Fruit fly (Drosophila melanogaster) whole organism, embryonic: Measurements from ENCODE around the gene Ir68b.

ENCODE experiments used
- Antp ChIP-seq: fragments of 200-800 bp; sonication (Bioruptor generic); optimal IDR thresholded peaks from 3 replicates; lab custom pipeline; 2016; ENCODE audit warnings: missing biosample characterization, missing genetic modification characterization
- Asciz ChIP-seq: fragments of 200-800 bp; sonication (Bioruptor generic); optimal IDR thresholded peaks from 2 replicates; lab custom pipeline; 2017; ENCODE audit warnings: missing biosample characterization, mild to moderate bottlenecking, missing genetic modification characterization, missing genetic modification reagents
- Atf3 ChIP-seq: fragments of 200-800 bp; sonication (Bioruptor generic); optimal IDR thresholded peaks from 3 replicates; lab custom pipeline; 2016; ENCODE audit warnings: missing biosample characterization, missing genetic modification characterization
- Awh ChIP-seq: fragments of 200-800 bp; sonication (Bioruptor generic); IDR thresholded peaks from 2 replicates; pipeline ENCODE4, ENCODE4 v1.3.6; 2022; ENCODE audit warnings: missing biosample characterization, missing genetic modification characterization
- B-H2 ChIP-seq: fragments of 200-800 bp; sonication (Bioruptor generic); optimal IDR thresholded peaks from 2 replicates; lab custom pipeline; 2018; ENCODE audit warnings: missing biosample characterization, mild to moderate bottlenecking, missing genetic modification characterization
- CG10565 ChIP-seq: fragments of 200-800 bp; sonication (Bioruptor generic); optimal IDR thresholded peaks from 3 replicates; lab custom pipeline; 2016; ENCODE audit warnings: missing biosample characterization, mild to moderate bottlenecking, missing genetic modification characterization
- CG11560 ChIP-seq: fragments of 200-800 bp; sonication (Bioruptor generic); IDR thresholded peaks from 3 replicates; pipeline ENCODE4 v1.3.6; 2022; ENCODE audit warnings: missing biosample characterization, missing genetic modification characterization
- CG12236 ChIP-seq: fragments of 200-800 bp; sonication (Bioruptor generic); optimal IDR thresholded peaks from 2 replicates; lab custom pipeline; 2016; ENCODE audit warnings: missing biosample characterization, missing genetic modification characterization
- CG12299 ChIP-seq: fragments of 200-800 bp; sonication (Bioruptor generic); optimal IDR thresholded peaks from 2 replicates; lab custom pipeline; 2018; ENCODE audit warnings: missing biosample characterization, mild to moderate bottlenecking, missing genetic modification characterization
- CG12942 ChIP-seq: fragments of 200-800 bp; sonication (Bioruptor generic); optimal IDR thresholded peaks from 3 replicates; lab custom pipeline; 2016; ENCODE audit warnings: missing biosample characterization, missing genetic modification characterization
- CG15601 ChIP-seq: fragments of 200-800 bp; sonication (Bioruptor generic); optimal IDR thresholded peaks from 3 replicates; lab custom pipeline; 2019; ENCODE audit warnings: missing biosample characterization, mild to moderate bottlenecking, missing genetic modification characterization, moderate library complexity
- CG16863 ChIP-seq: fragments of 200-800 bp; sonication (Bioruptor generic); optimal IDR thresholded peaks from 3 replicates; lab custom pipeline; 2016; ENCODE audit warnings: missing biosample characterization, missing genetic modification characterization
- CG17359 ChIP-seq: fragments of 200-800 bp; sonication (Bioruptor generic); optimal IDR thresholded peaks from 3 replicates; lab custom pipeline; 2018; ENCODE audit warnings: missing biosample characterization, mild to moderate bottlenecking, missing genetic modification characterization, moderate library complexity
- CG18262 ChIP-seq: fragments of 200-800 bp; optimal IDR thresholded peaks from 3 replicates; lab custom pipeline; 2019; ENCODE audit warnings: missing biosample characterization, mild to moderate bottlenecking, missing genetic modification characterization, moderate library complexity
- CG1832 ChIP-seq: fragments of 200-800 bp; sonication (Bioruptor generic); optimal IDR thresholded peaks from 2 replicates; lab custom pipeline; 2017; ENCODE audit warnings: missing biosample characterization, mild to moderate bottlenecking, missing genetic modification characterization, inconsistent platforms
- CG18476 ChIP-seq: fragments of 200-800 bp; sonication (Bioruptor generic); optimal IDR thresholded peaks from 2 replicates; lab custom pipeline; 2016; ENCODE audit warnings: missing biosample characterization, mild to moderate bottlenecking, missing genetic modification characterization
- CG18619 ChIP-seq: fragments of 200-800 bp; sonication (Bioruptor generic); optimal IDR thresholded peaks from 3 replicates; lab custom pipeline; 2017; ENCODE audit warnings: missing biosample characterization, mild to moderate bottlenecking, missing genetic modification characterization
- CG32767 ChIP-seq: fragments of 200-800 bp; sonication (Bioruptor generic); IDR thresholded peaks from 2 replicates; pipeline ENCODE4 v1.3.6; 2022; ENCODE audit warnings: missing biosample characterization, missing genetic modification characterization
- CG3995 ChIP-seq: fragments of 200-800 bp; sonication (Bioruptor generic); optimal IDR thresholded peaks from 3 replicates; lab custom pipeline; 2016; ENCODE audit warnings: missing biosample characterization, missing genetic modification characterization
- CG42726 ChIP-seq: fragments of 200-800 bp; sonication (Bioruptor generic); IDR thresholded peaks from 2 replicates; pipeline ENCODE4 v1.3.6; 2022; ENCODE audit warnings: missing biosample characterization, missing genetic modification characterization; ENCODE audit not compliant: partially characterized antibody
- CG4617 ChIP-seq: fragments of 200-800 bp; sonication (Bioruptor generic); optimal IDR thresholded peaks from 3 replicates; lab custom pipeline; 2016; ENCODE audit warnings: missing biosample characterization, missing genetic modification characterization, borderline replicate concordance
- CG8290 ChIP-seq, 3 experiments: fragments of 200-800 bp; sonication (Bioruptor generic); optimal IDR thresholded peaks; 2 replicates each; lab custom pipeline; 2016 to 2019; ENCODE audit warnings: missing biosample characterization in 3 of 3, missing genetic modification characterization in 3 of 3, mild to moderate bottlenecking in 2 of 3, moderate library complexity in 1 of 3
- CG8924 ChIP-seq: fragments of 200-800 bp; optimal IDR thresholded peaks from 3 replicates; lab custom pipeline; 2019; ENCODE audit warnings: missing biosample characterization, mild to moderate bottlenecking, missing genetic modification characterization, moderate library complexity
- CG9215 ChIP-seq: fragments of 200-800 bp; sonication (Bioruptor generic); IDR thresholded peaks from 2 replicates; pipeline ENCODE4 v1.3.6; 2022; ENCODE audit warnings: missing biosample characterization, missing genetic modification characterization
- CG9932 ChIP-seq: fragments of 200-800 bp; sonication (Bioruptor generic); IDR thresholded peaks from 2 replicates; pipeline ENCODE4 v1.3.6; 2022; ENCODE audit warnings: missing biosample characterization, missing genetic modification characterization
- Camta ChIP-seq: fragments of 200-800 bp; sonication (Bioruptor generic); optimal IDR thresholded peaks from 2 replicates; lab custom pipeline; 2016; ENCODE audit warnings: missing biosample characterization, missing genetic modification characterization
- Fer3 ChIP-seq: fragments of 200-800 bp; sonication (Bioruptor generic); optimal IDR thresholded peaks from 2 replicates; lab custom pipeline; 2018; ENCODE audit warnings: missing biosample characterization, mild to moderate bottlenecking, missing genetic modification characterization, moderate library complexity
- Hsf ChIP-seq: fragments of 200-800 bp; sonication (Bioruptor generic); optimal IDR thresholded peaks from 3 replicates; lab custom pipeline; 2016; ENCODE audit warnings: missing biosample characterization, missing genetic modification characterization
- Jarid2 ChIP-seq: fragments of 200-800 bp; sonication (Bioruptor generic); optimal IDR thresholded peaks from 3 replicates; lab custom pipeline; 2017; ENCODE audit warnings: mild to moderate bottlenecking, missing biosample characterization, missing genetic modification reagents, missing genetic modification characterization
- Kr ChIP-seq: fragments of 200-800 bp; sonication (Bioruptor generic); optimal IDR thresholded peaks from 2 replicates; lab custom pipeline; 2017; ENCODE audit warnings: missing biosample characterization, mild to moderate bottlenecking, missing genetic modification characterization
- MESR4 ChIP-seq: fragments of 200-800 bp; sonication (Bioruptor generic); optimal IDR thresholded peaks from 2 replicates; lab custom pipeline; 2018; ENCODE audit warnings: missing biosample characterization, mild to moderate bottlenecking, missing genetic modification characterization, moderate library complexity
- NFAT ChIP-seq: fragments of 200-800 bp; sonication (Bioruptor generic); IDR thresholded peaks from 2 replicates; pipeline ENCODE4 v1.3.6; 2022; ENCODE audit warnings: missing biosample characterization, missing genetic modification characterization
- Nf-YC ChIP-seq: fragments of 200-800 bp; optimal IDR thresholded peaks from 3 replicates; lab custom pipeline; 2019; ENCODE audit warnings: missing biosample characterization, mild to moderate bottlenecking, missing genetic modification characterization, moderate library complexity
- TFAM ChIP-seq: fragments of 200-800 bp; sonication (Bioruptor generic); optimal IDR thresholded peaks from 2 replicates; lab custom pipeline; 2017; ENCODE audit warnings: missing biosample characterization, missing genetic modification characterization, inconsistent platforms
- Taf1 ChIP-seq: fragments of 200-800 bp; sonication (Bioruptor generic); IDR thresholded peaks from 2 replicates; pipeline ENCODE4 v1.3.6; 2022; ENCODE audit warnings: missing biosample characterization, missing genetic modification characterization
- Xrp1 ChIP-seq: fragments of 200-800 bp; sonication (Bioruptor generic); IDR thresholded peaks from 2 replicates; pipeline ENCODE4 v1.3.6; 2022; ENCODE audit warnings: missing biosample characterization, missing genetic modification characterization
- abd-A ChIP-seq: fragments of 200-800 bp; sonication (Bioruptor generic); optimal IDR thresholded peaks from 3 replicates; lab custom pipeline; 2019; ENCODE audit warnings: missing biosample characterization, mild to moderate bottlenecking, missing genetic modification characterization, moderate library complexity
- az2 ChIP-seq: fragments of 200-800 bp; sonication (Bioruptor generic); optimal IDR thresholded peaks from 3 replicates; lab custom pipeline; 2016; ENCODE audit warnings: missing biosample characterization, missing genetic modification characterization
- cad ChIP-seq: fragments of >200 bp; optimal IDR thresholded peaks from 2 replicates; lab custom pipeline; 2017; ENCODE audit warnings: missing biosample characterization, missing genetic modification characterization
- chinmo ChIP-seq: fragments of 200-800 bp; sonication (Bioruptor generic); IDR thresholded peaks from 4 replicates; pipeline ENCODE4 v1.3.6; 2022; ENCODE audit warnings: missing biosample characterization, missing genetic modification characterization; ENCODE audit not compliant: partially characterized antibody
- crol ChIP-seq: fragments of 200-800 bp; sonication (Bioruptor generic); IDR thresholded peaks from 2 replicates; pipeline ENCODE4 v1.3.6; 2022; ENCODE audit warnings: missing biosample characterization, missing genetic modification characterization
- ewg ChIP-seq: fragments of 200-800 bp; sonication (Bioruptor generic); optimal IDR thresholded peaks from 3 replicates; lab custom pipeline; 2017; ENCODE audit warnings: mild to moderate bottlenecking, missing biosample characterization, missing genetic modification reagents, missing genetic modification characterization
- klu ChIP-seq: fragments of 200-800 bp; sonication (Bioruptor generic); IDR thresholded peaks from 2 replicates; pipeline ENCODE4 v1.3.6; 2022; ENCODE audit warnings: missing biosample characterization, missing genetic modification characterization
- knrl ChIP-seq: fragments of 200-800 bp; sonication (Bioruptor generic); IDR thresholded peaks from 3 replicates; pipeline ENCODE4 v1.3.6; 2022; ENCODE audit warnings: missing biosample characterization, missing genetic modification characterization; ENCODE audit not compliant: partially characterized antibody
- sens ChIP-seq: fragments of 200-800 bp; sonication (Bioruptor generic); peaks from one replicate; lab custom pipeline; 2016; ENCODE audit warnings: missing biosample characterization, missing genetic modification characterization
- shn ChIP-seq: fragments of 200-800 bp; sonication (Bioruptor generic); optimal IDR thresholded peaks from 3 replicates; lab custom pipeline; 2016; ENCODE audit warnings: missing biosample characterization, missing genetic modification characterization
- slou ChIP-seq: fragments of 200-800 bp; sonication (Bioruptor generic); optimal IDR thresholded peaks from 3 replicates; lab custom pipeline; 2016; ENCODE audit warnings: missing biosample characterization, missing genetic modification characterization
- stc ChIP-seq: fragments of 200-800 bp; sonication (Bioruptor generic); IDR thresholded peaks from 2 replicates; pipeline ENCODE4 v1.3.6; 2022; ENCODE audit warnings: missing biosample characterization, missing genetic modification characterization
- tna ChIP-seq: fragments of 200-800 bp; sonication (Bioruptor generic); IDR thresholded peaks from 2 replicates; pipeline ENCODE4 v1.3.6; 2022; ENCODE audit warnings: missing biosample characterization, missing genetic modification characterization; ENCODE audit not compliant: partially characterized antibody
- vfl ChIP-seq: fragments of 200-800 bp; sonication (Bioruptor generic); optimal IDR thresholded peaks from 2 replicates; lab custom pipeline; 2016; ENCODE audit warnings: missing biosample characterization, missing genetic modification characterization

Gene Ir68b

dm6 chr3L:12139232-12139698 lies 12.1 kb upstream of the Ir68b start (continued):
- TF ChIP-seq CG10565 (GFP tag; lab: Kevin White, UChicago) (no peak), shn (peak; percentile 62), B-H2 (GFP tag; lab: Kevin White, UChicago) (no peak), CG12942 (GFP tag; lab: Kevin White, UChicago) (peak; percentile 8), knrl (GFP tag; lab: Robert Waterston, UW) (no peak), CG18476 (no peak), ewg (GFP tag; lab: Kevin White, UChicago) (peak; percentile 11), MESR4 (GFP tag; lab: Kevin White, UChicago) (no peak), CG12299 (tag; lab: Kevin White, UChicago) (no peak), crol (GFP tag; lab: Robert Waterston, UW) (no peak), TFAM (GFP tag; lab: Kevin White, UChicago) (no peak), CG8290 (GFP tag; optimal IDR thresholded peaks at IDR 0.05; lab: Kevin White, UChicago) (no peak), CG8290 (tag; optimal IDR thresholded peaks at IDR 0.05; lab: Kevin White, UChicago) (no peak), sens (peak; percentile 78), CG1832 (no peak), Jarid2 (GFP tag; lab: Kevin White, UChicago) (no peak), CG9932 (GFP tag; lab: Robert Waterston, UW) (no peak; the same call in 1 of the 2 replicates), CG32767 (no peak; the same call in 1 of the 2 replicates), Hsf (GFP tag; lab: Kevin White, UChicago) (peak; percentile 19), CG16863 (GFP tag; lab: Kevin White, UChicago) (peak; percentile 4), CG17359 (tag; lab: Kevin White, UChicago) (peak; percentile 45), CG12236 (GFP tag; lab: Kevin White, UChicago) (no peak), chinmo (GFP tag; lab: Robert Waterston, UW) (0 out of 4 replicates have a peak, but pooled peaks have one; percentile 76), stc (GFP tag; lab: Robert Waterston, UW) (peak; percentile 14; the same call in 1 of the 2 replicates), CG18262 (peak; percentile 44), tna (no peak), Fer3 (tag; lab: Kevin White, UChicago) (peak; percentile 50), CG4617 (GFP tag; lab: Kevin White, UChicago) (no peak), CG9215 (GFP tag; lab: Robert Waterston, UW) (no peak), NFAT (GFP tag; lab: Robert Waterston, UW) (no peak), CG3995 (peak; percentile 22), CG8924 (tag; lab: Kevin White, UChicago) (peak; percentile 56), Asciz (GFP tag; lab: Kevin White, UChicago) (peak; percentile 19), Atf3 (no peak), CG11560 (tag; lab: Robert Waterston, UW) (no peak), CG42726 (GFP tag; lab: Robert Waterston, UW) (no peak), CG18619 (GFP tag; lab: Kevin White, UChicago) (peak; percentile 46), az2 (GFP tag; lab: Kevin White, UChicago) (peak; percentile 35), klu (GFP tag; lab: Robert Waterston, UW) (no peak), Awh (GFP tag; lab: Robert Waterston, UW) (peak; percentile 48; the same call in 1 of the 2 replicates), Xrp1 (GFP tag; lab: Robert Waterston, UW) (no peak; the same call in 1 of the 2 replicates), Nf-YC (tag; lab: Kevin White, UChicago) (peak; percentile 31), Antp (GFP tag; lab: Kevin White, UChicago) (peak; percentile 38), slou (GFP tag; lab: Kevin White, UChicago) (no peak), Kr (GFP tag; lab: Kevin White, UChicago) (no peak), vfl (GFP tag; lab: Kevin White, UChicago) (no peak), CG15601 (tag; lab: Kevin White, UChicago) (peak; percentile 15), Taf1 (no peak), abd-A (no peak), Camta (no peak), cad (GFP tag; lab: Kevin White, UChicago) (no peak)
